Fruit fly (Drosophila melanogaster): ENCODE measurements around the gene CREG.

Gene CREG

dm6 chr3R:17426265-17426664 lies 31.8 kb upstream of the CREG start:
- TF ChIP-seq CG10431 (GFP tag; optimal IDR thresholded peaks at IDR 0.05) (peak; percentile 93), CG9797 (GFP tag; optimal IDR thresholded peaks at IDR 0.05) (no peak)

DNA sequence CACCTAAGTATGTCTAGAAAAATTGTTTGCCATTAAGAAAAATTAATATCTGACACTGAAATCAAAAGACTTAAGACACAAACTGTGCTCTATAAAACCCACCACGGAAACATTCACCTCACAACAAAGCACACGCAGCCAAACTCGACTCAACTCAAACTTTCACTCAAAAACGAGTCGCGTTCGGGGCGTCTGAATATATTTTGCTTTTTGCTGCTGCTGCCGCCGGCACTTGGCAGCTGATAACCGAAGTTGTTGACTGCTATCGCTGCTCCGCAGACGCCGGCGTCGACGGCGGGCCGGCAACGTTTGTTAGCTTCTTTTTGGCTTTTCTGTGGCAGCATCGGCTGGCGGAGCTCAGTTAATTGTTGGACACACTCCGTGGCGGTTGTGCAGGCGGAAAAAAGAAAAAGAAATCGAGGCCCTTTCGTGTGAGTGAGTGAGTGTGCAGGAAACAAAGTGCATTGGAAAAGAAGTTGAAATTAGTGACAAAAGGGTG lies 31.0 kb upstream of the CREG start, which contains the start of gene cysu:
cysu (plus strand) TSS at position 352 of the 499 bp plus-strand sequence.
- TF ChIP-seq CG13287 (GFP tag; IDR thresholded peaks at IDR 0.05; ENCODE audit: partially characterized antibody) (no peak), z (GFP tag; IDR thresholded peaks at IDR 0.05) (peak; percentile 95), HLH54F (GFP tag; optimal IDR thresholded peaks at IDR 0.05) (no peak), CG2678 (tag; optimal IDR thresholded peaks at IDR 0.05) (no peak), zen2 (GFP tag; IDR thresholded peaks at IDR 0.05; ENCODE audit: partially characterized antibody) (peak; percentile 44; the same call in 1 of the 3 replicates), Lhr (GFP tag; optimal IDR thresholded peaks at IDR 0.05) (no peak), jing (GFP tag; optimal IDR thresholded peaks at IDR 0.05) (no peak), CG1792 (GFP tag; optimal IDR thresholded peaks at IDR 0.05) (no peak), chinmo (GFP tag; IDR thresholded peaks at IDR 0.05; ENCODE audit: partially characterized antibody) (peak; percentile 82; the same call in 1 of the 4 replicates), az2 (GFP tag; optimal IDR thresholded peaks at IDR 0.05) (no peak), CG12219 (GFP tag; optimal IDR thresholded peaks at IDR 0.05) (no peak), CG6175 (GFP tag; IDR thresholded peaks at IDR 0.05) (peak; percentile 63; the same call in 2 of the 3 replicates), CG4360 (GFP tag; IDR thresholded peaks at IDR 0.05) (no peak), Bdp1 (GFP tag; optimal IDR thresholded peaks at IDR 0.05) (no peak), Jarid2 (GFP tag; optimal IDR thresholded peaks at IDR 0.05) (peak; percentile 58), Rx (GFP tag; IDR thresholded peaks at IDR 0.05) (no peak), rib (GFP tag; IDR thresholded peaks at IDR 0.05) (no peak), Adf1 (GFP tag; IDR thresholded peaks at IDR 0.05) (peak; percentile 87)

- TF ChIP-seq NK7.1 (GFP tag; optimal IDR thresholded peaks at IDR 0.05), result no peak
- no peak for TF ChIP-seq CG10209 (GFP tag; optimal IDR thresholded peaks at IDR 0.05)
- TF ChIP-seq E2f2 (GFP tag; IDR thresholded peaks at IDR 0.05), result no peak
- no peak for TF ChIP-seq CG8359 (GFP tag; optimal IDR thresholded peaks at IDR 0.05; ENCODE audit: borderline replicate concordance)
- TF ChIP-seq CG17359 (tag; optimal IDR thresholded peaks at IDR 0.05), result no peak
- TF ChIP-seq NC2β (GFP tag; optimal IDR thresholded peaks at IDR 0.05), result no peak
- TF ChIP-seq pho (GFP tag; optimal IDR thresholded peaks at IDR 0.05), result no peak
- no peak for TF ChIP-seq btn (GFP tag; optimal IDR thresholded peaks at IDR 0.05)
These were observed 27.7 kb upstream of the CREG start, which contains the start of gene CG14332 for dm6 chr3R:17422102-17422501. TSS of gene CG14332 (minus strand) at chr3R:17422202.

- TF ChIP-seq CG14050 (GFP tag; IDR thresholded peaks at IDR 0.05), result no peak
- no peak for TF ChIP-seq CG12659 (GFP tag; optimal IDR thresholded peaks at IDR 0.05)
- no peak for TF ChIP-seq CG4617 (GFP tag; optimal IDR thresholded peaks at IDR 0.05; ENCODE audit: borderline replicate concordance)
- no peak for TF ChIP-seq insv (GFP tag; optimal IDR thresholded peaks at IDR 0.05)
- no peak for TF ChIP-seq CG11723 (GFP tag; optimal IDR thresholded peaks at IDR 0.05)
- no peak for TF ChIP-seq chm (GFP tag; IDR thresholded peaks at IDR 0.05)
- no peak for TF ChIP-seq gce (GFP tag; IDR thresholded peaks at IDR 0.05)
- no peak for TF ChIP-seq Med (GFP tag)
- no peak for TF ChIP-seq ro (GFP tag; IDR thresholded peaks at IDR 0.05)
- TF ChIP-seq CG8359 (GFP tag; optimal IDR thresholded peaks at IDR 0.05; ENCODE audit: borderline replicate concordance), result no peak
- no peak for TF ChIP-seq gcm2 (GFP tag; optimal IDR thresholded peaks at IDR 0.05)
- TF ChIP-seq CG7928 (GFP tag; optimal IDR thresholded peaks at IDR 0.05), result no peak
- TF ChIP-seq pum (GFP tag; optimal IDR thresholded peaks at IDR 0.05), result no peak
- TF ChIP-seq row (GFP tag; IDR thresholded peaks at IDR 0.05), result no peak
- TF ChIP-seq CG3726 (GFP tag; IDR thresholded peaks at IDR 0.05), result no peak
- TF ChIP-seq hkb (optimal IDR thresholded peaks at IDR 0.05), result no peak
- TF ChIP-seq hkb (GFP tag; IDR thresholded peaks at IDR 0.05), result no peak
- no peak for TF ChIP-seq Nf-YB (GFP tag; optimal IDR thresholded peaks at IDR 0.05)
These were observed 25.9 kb upstream of the CREG start, which contains the start of gene CG42835 for dm6 chr3R:17420338-17420737. TSS of gene CG42835 (plus strand) at chr3R:17420638.
